Fruit fly (Drosophila melanogaster): ENCODE data around the gene mth.

- TF ChIP-seq psq (optimal IDR thresholded peaks at IDR 0.05) (no peak), usp (GFP tag; optimal IDR thresholded peaks at IDR 0.05) (no peak), CG8478 (optimal IDR thresholded peaks at IDR 0.05) (no peak), pan (optimal IDR thresholded peaks at IDR 0.05) (no peak), EcR (GFP tag; optimal IDR thresholded peaks at IDR 0.05) (no peak), Dll (optimal IDR thresholded peaks at IDR 0.05) (no peak)
Observed at dm6 chr3L:346656-347640, at the start of gene mth.

Measured in whole organism.